Comparison of ENCODE assay signal across 6 worm cellular contexts in the genomic region with DNA sequence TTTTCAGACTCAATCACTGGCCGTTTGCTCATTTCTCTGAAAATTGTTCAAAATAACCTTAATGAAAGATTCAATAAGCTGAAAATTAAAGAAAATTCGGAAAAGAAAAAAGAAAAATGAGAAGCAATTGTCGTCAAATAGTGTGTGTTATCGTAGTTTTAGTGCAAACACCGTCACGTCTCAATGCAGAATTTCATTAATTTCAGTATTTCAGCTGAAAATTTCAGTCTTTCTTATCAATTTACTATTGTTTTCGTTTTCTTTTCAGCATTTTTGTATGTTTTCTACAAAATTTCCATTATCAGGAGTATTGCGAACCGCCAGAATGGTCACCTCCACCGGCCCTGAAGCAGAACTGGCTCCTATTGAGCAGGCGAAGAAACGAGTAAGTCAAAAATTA.
TF ChIP-seq lines count a peak whose summit lies in the region.

Gene B0280.9, minus strand, starts transcription at position 36 of the 400 bp plus-strand sequence.
Gene rpia-1, plus strand, starts transcription at position 269 of the 400 bp plus-strand sequence.

TF ChIP-seq in whole organism, L1 larva, 84 proteins besides CTCF, POLR2A, EP300 and RAD21 (continued from another document):
- TF ChIP-seq rnt-1 (tag; optimal IDR thresholded peaks at IDR 0.05; lab: Kevin White, UChicago) (peak; percentile 10), nhr-19 (GFP tag; conservative IDR thresholded peaks at IDR 0.05; lab: Robert Waterston, UW) (peak; percentile 48; the same call in 1 of the 2 replicates), lin-14 (GFP tag; optimal IDR thresholded peaks at IDR 0.05; lab: Kevin White, UChicago) (peak; percentile 37), mab-9 (GFP tag; IDR thresholded peaks at IDR 0.05; lab: Robert Waterston, UW) (no peak), dpl-1 (GFP tag; optimal IDR thresholded peaks at IDR 0.05; lab: Kevin White, UChicago) (peak in 2 of 3 experiments; percentile 32 to 48), swsn-7 (tag; optimal IDR thresholded peaks at IDR 0.05; lab: Kevin White, UChicago) (no peak), ets-5 (GFP tag; IDR thresholded peaks at IDR 0.05; lab: Robert Waterston, UW) (no peak), F16B12.6 (tag; optimal IDR thresholded peaks at IDR 0.05; lab: Kevin White, UChicago) (peak; percentile 90), unc-130 (tag; optimal IDR thresholded peaks at IDR 0.05; lab: Kevin White, UChicago) (no peak), blmp-1 (tag; optimal IDR thresholded peaks at IDR 0.05; lab: Kevin White, UChicago) (peak; percentile 1), C16A3.4 (tag; optimal IDR thresholded peaks at IDR 0.05; lab: Kevin White, UChicago) (peak; percentile 21), ztf-4 (tag; optimal IDR thresholded peaks at IDR 0.05; lab: Kevin White, UChicago) (no peak), snu-23 (GFP tag; optimal IDR thresholded peaks at IDR 0.05; lab: Kevin White, UChicago) (peak; percentile 43)

TF ChIP-seq in whole organism, L2 larva, 48 proteins besides CTCF, POLR2A, EP300 and RAD21 (continued from another document and continues in another):
- TF ChIP-seq nhr-12 (tag; optimal IDR thresholded peaks at IDR 0.05; lab: Kevin White, UChicago) = no peak
- no peak for TF ChIP-seq elt-3 (tag; optimal IDR thresholded peaks at IDR 0.05; lab: Kevin White, UChicago)
- TF ChIP-seq sma-3 (GFP tag; optimal IDR thresholded peaks at IDR 0.05; lab: Kevin White, UChicago) = no peak
- no peak for TF ChIP-seq aly-2 (tag; optimal IDR thresholded peaks at IDR 0.05; lab: Kevin White, UChicago)
- TF ChIP-seq ztf-1 (GFP tag; conservative IDR thresholded peaks at IDR 0.05; lab: Robert Waterston, UW) = no peak
- TF ChIP-seq nhr-10 (tag; optimal IDR thresholded peaks at IDR 0.05; lab: Kevin White, UChicago) = no peak
- TF ChIP-seq ama-1 (optimal IDR thresholded peaks at IDR 0.05; lab: Kevin White, UChicago) = no peak
- TF ChIP-seq sem-4 (tag; optimal IDR thresholded peaks at IDR 0.05; lab: Kevin White, UChicago) = no peak
- no peak for TF ChIP-seq peb-1 (tag; optimal IDR thresholded peaks at IDR 0.05; lab: Kevin White, UChicago)
- no peak for TF ChIP-seq nhr-237 (tag; optimal IDR thresholded peaks at IDR 0.05; lab: Kevin White, UChicago)
- no peak for TF ChIP-seq dmd-4 (tag; optimal IDR thresholded peaks at IDR 0.05; lab: Kevin White, UChicago)
- TF ChIP-seq mab-5 (tag; optimal IDR thresholded peaks at IDR 0.05; lab: Kevin White, UChicago) = no peak
- TF ChIP-seq snpc-4 (tag; optimal IDR thresholded peaks at IDR 0.05; lab: Kevin White, UChicago) = no peak
- no peak for TF ChIP-seq nhr-11 (tag; optimal IDR thresholded peaks at IDR 0.05; lab: Kevin White, UChicago)
- no peak for TF ChIP-seq mdl-1 (tag; optimal IDR thresholded peaks at IDR 0.05; lab: Kevin White, UChicago)
- peak; percentile 50 for TF ChIP-seq C34F6.9 (tag; optimal IDR thresholded peaks at IDR 0.05; lab: Kevin White, UChicago)
- TF ChIP-seq mbf-1 (tag; optimal IDR thresholded peaks at IDR 0.05; lab: Kevin White, UChicago) = no peak
- no peak for TF ChIP-seq nhr-23 (tag; optimal IDR thresholded peaks at IDR 0.05; lab: Kevin White, UChicago)
- peak; percentile 33 for TF ChIP-seq crh-2 (tag; optimal IDR thresholded peaks at IDR 0.05; lab: Kevin White, UChicago)
- no peak for TF ChIP-seq ZK546.5 (tag; optimal IDR thresholded peaks at IDR 0.05; lab: Kevin White, UChicago)
- TF ChIP-seq Y55F3AM.14 (GFP tag; optimal IDR thresholded peaks at IDR 0.05; lab: Kevin White, UChicago) = no peak
- no peak for TF ChIP-seq lin-13 (GFP tag; optimal IDR thresholded peaks at IDR 0.05; lab: Kevin White, UChicago)
- TF ChIP-seq alr-1 (tag; optimal IDR thresholded peaks at IDR 0.05; lab: Kevin White, UChicago) = no peak
- TF ChIP-seq ceh-82 (tag; optimal IDR thresholded peaks at IDR 0.05; lab: Kevin White, UChicago) = no peak
- TF ChIP-seq fos-1 (tag; optimal IDR thresholded peaks at IDR 0.05; lab: Kevin White, UChicago) = no peak

TF ChIP-seq in whole organism, L3 larva, 47 proteins besides CTCF, POLR2A, EP300 and RAD21 (continued from another document):
- no peak for TF ChIP-seq egl-27 (tag; optimal IDR thresholded peaks at IDR 0.05; lab: Kevin White, UChicago)
- TF ChIP-seq hmg-11 (tag; optimal IDR thresholded peaks at IDR 0.05; lab: Kevin White, UChicago) = peak; percentile 23
- no peak for TF ChIP-seq elt-1 (tag; optimal IDR thresholded peaks at IDR 0.05; lab: Kevin White, UChicago)

TF ChIP-seq in whole organism, L4 larva, 104 proteins besides CTCF, POLR2A, EP300 and RAD21 (continued from another document):
- TF ChIP-seq sdz-12 (GFP tag; optimal IDR thresholded peaks at IDR 0.05; lab: Kevin White, UChicago) (no peak), pha-4 (GFP tag; IDR thresholded peaks at IDR 0.05; lab: Robert Waterston, UW) (no peak), pha-4 (tag; optimal IDR thresholded peaks at IDR 0.05; lab: Kevin White, UChicago) (no peak), pqm-1 (tag; optimal IDR thresholded peaks at IDR 0.05; lab: Kevin White, UChicago) (peak; percentile 23), daf-16 (GFP tag; optimal IDR thresholded peaks at IDR 0.05; lab: Kevin White, UChicago) (no peak), daf-16 (tag; optimal IDR thresholded peaks at IDR 0.05; lab: Kevin White, UChicago) (peak; percentile 72), mdt-29 (GFP tag; IDR thresholded peaks at IDR 0.05; lab: Robert Waterston, UW) (no peak), egl-27 (tag; optimal IDR thresholded peaks at IDR 0.05; lab: Kevin White, UChicago) (no peak), skn-1 (tag; optimal IDR thresholded peaks at IDR 0.05; lab: Kevin White, UChicago) (no peak), ceh-20 (GFP tag; IDR thresholded peaks at IDR 0.05; lab: Robert Waterston, UW) (no peak), nhr-76 (tag; optimal IDR thresholded peaks at IDR 0.05; lab: Kevin White, UChicago) (no peak), nhr-77 (tag; optimal IDR thresholded peaks at IDR 0.05; lab: Kevin White, UChicago) (peak; percentile 41), hmg-1.1 (GFP tag; IDR thresholded peaks at IDR 0.05; lab: Robert Waterston, UW) (no peak), mes-2 (tag; optimal IDR thresholded peaks at IDR 0.05; lab: Kevin White, UChicago; ENCODE audit: poor library complexity, severe bottlenecking) (peak; percentile 44), rbr-2 (tag; optimal IDR thresholded peaks at IDR 0.05; lab: Kevin White, UChicago) (no peak), nhr-10 (tag; optimal IDR thresholded peaks at IDR 0.05; lab: Kevin White, UChicago) (peak; percentile 16), nhr-11 (tag; optimal IDR thresholded peaks at IDR 0.05; lab: Kevin White, UChicago) (no peak), hlh-11 (tag; optimal IDR thresholded peaks at IDR 0.05; lab: Kevin White, UChicago) (peak; percentile 40), hif-1 (tag; optimal IDR thresholded peaks at IDR 0.05; lab: Kevin White, UChicago) (no peak), lin-39 (tag; optimal IDR thresholded peaks at IDR 0.05; lab: Kevin White, UChicago) (no peak), mep-1 (tag; optimal IDR thresholded peaks at IDR 0.05; lab: Kevin White, UChicago) (peak; percentile 25), ZK546.5 (tag; optimal IDR thresholded peaks at IDR 0.05; lab: Kevin White, UChicago) (no peak), aha-1 (tag; lab: Kevin White, UChicago) (peak; percentile 79), zfp-3 (GFP tag; conservative IDR thresholded peaks at IDR 0.05; lab: Robert Waterston, UW) (no peak), nhr-41 (GFP tag; IDR thresholded peaks at IDR 0.05; lab: Robert Waterston, UW) (no peak), lsy-2 (tag; optimal IDR thresholded peaks at IDR 0.05; lab: Kevin White, UChicago) (peak; percentile 42 to 96), ztf-7 (tag; optimal IDR thresholded peaks at IDR 0.05; lab: Kevin White, UChicago) (peak; percentile 5), D1046.2 (GFP tag; IDR thresholded peaks at IDR 0.05; lab: Robert Waterston, UW) (no peak), nhr-102 (tag; optimal IDR thresholded peaks at IDR 0.05; lab: Kevin White, UChicago) (no peak), dpl-1 (GFP tag; optimal IDR thresholded peaks at IDR 0.05; lab: Kevin White, UChicago) (peak; percentile 6), fkh-10 (GFP tag; optimal IDR thresholded peaks at IDR 0.05; lab: Kevin White, UChicago) (no peak), nhr-28 (tag; optimal IDR thresholded peaks at IDR 0.05; lab: Kevin White, UChicago) (peak; percentile 6)

TF ChIP-seq in whole organism, late embryonic, 69 proteins besides CTCF, POLR2A, EP300 and RAD21 (continued from another document):
- TF ChIP-seq ceh-45 (GFP tag; IDR thresholded peaks at IDR 0.05; lab: Robert Waterston, UW) = no peak
- no peak for TF ChIP-seq pqm-1 (tag; optimal IDR thresholded peaks at IDR 0.05; lab: Kevin White, UChicago)
- TF ChIP-seq elt-4 (tag; optimal IDR thresholded peaks at IDR 0.05; lab: Kevin White, UChicago) = no peak
- no peak for TF ChIP-seq fkh-10 (GFP tag; optimal IDR thresholded peaks at IDR 0.05; lab: Kevin White, UChicago)

TF ChIP-seq in whole organism, young adult, 124 proteins besides CTCF, POLR2A, EP300 and RAD21 (continued from another document):
- TF ChIP-seq snpc-1.1 (tag; optimal IDR thresholded peaks at IDR 0.05; lab: Kevin White, UChicago; ENCODE audit: insufficient read depth) (peak; percentile 32), madf-6 (GFP tag; IDR thresholded peaks at IDR 0.05; lab: Robert Waterston, UW) (no peak), snpc-3.4 (tag; optimal IDR thresholded peaks at IDR 0.05; lab: Kevin White, UChicago) (peak; percentile 12)
